Fruit fly (Drosophila melanogaster): ENCODE data around the gene SMC6.
A peak's percentile ranks its signal among the peaks of the same experiment; 100 is the strongest.

The SMC6 gene

dm6 chr3R:24230423-24231205 lies 37.4 kb upstream of the SMC6 start, which contains the start of gene mask (continued):
- TF ChIP-seq Blimp-1 (GFP tag; optimal IDR thresholded peaks at IDR 0.05) (peak; percentile 54), Sox15 (GFP tag; optimal IDR thresholded peaks at IDR 0.05) (peak; percentile 15), salr (GFP tag; optimal IDR thresholded peaks at IDR 0.05) (peak; percentile 65 to 79), achi (GFP tag; optimal IDR thresholded peaks at IDR 0.05) (peak; percentile 62), svp (GFP tag) (no peak), CG10631 (GFP tag; optimal IDR thresholded peaks at IDR 0.05) (peak; percentile 37), CG10669 (GFP tag; optimal IDR thresholded peaks at IDR 0.05) (peak; percentile 54), Sox14 (GFP tag; optimal IDR thresholded peaks at IDR 0.05) (peak; percentile 38), CG11294 (GFP tag; IDR thresholded peaks at IDR 0.05) (no peak), Hr4 (GFP tag; optimal IDR thresholded peaks at IDR 0.05) (no peak), Sox102F (GFP tag; optimal IDR thresholded peaks at IDR 0.05) (peak; percentile 67), lz (GFP tag; optimal IDR thresholded peaks at IDR 0.05) (peak; percentile 79), CG3032 (tag; optimal IDR thresholded peaks at IDR 0.05) (peak; percentile 27), CG6276 (GFP tag; optimal IDR thresholded peaks at IDR 0.05) (no peak), Lpt (GFP tag; optimal IDR thresholded peaks at IDR 0.05) (no peak), Eip93F (GFP tag; optimal IDR thresholded peaks at IDR 0.05) (no peak), Ets21C (GFP tag; optimal IDR thresholded peaks at IDR 0.05) (peak; percentile 45), Eip78C (GFP tag) (peak; percentile 89), dsx (GFP tag; optimal IDR thresholded peaks at IDR 0.05; ENCODE audit: poor library complexity, severe bottlenecking) (no peak)

dm6 chr3R:24229870-24230422 lies 36.7 kb upstream of the SMC6 start, which contains the start of gene Spase22-23:
TSS of gene Spase22-23 (minus strand) at chr3R:24230035.
- no peak for TF ChIP-seq CG4318 (GFP tag; optimal IDR thresholded peaks at IDR 0.05)
- TF ChIP-seq esn (GFP tag; optimal IDR thresholded peaks at IDR 0.05): no peak
- no peak for TF ChIP-seq salr (GFP tag; optimal IDR thresholded peaks at IDR 0.05)
- no peak for TF ChIP-seq CG11902 (GFP tag; optimal IDR thresholded peaks at IDR 0.05)
- TF ChIP-seq CG1621 (tag; optimal IDR thresholded peaks at IDR 0.05): peak; percentile 76
- no peak for TF ChIP-seq svp (GFP tag)
- no peak for TF ChIP-seq CG3919 (GFP tag; optimal IDR thresholded peaks at IDR 0.05)
- TF ChIP-seq Hr39 (GFP tag; optimal IDR thresholded peaks at IDR 0.05): no peak
- no peak for TF ChIP-seq Eip78C (GFP tag)

- TF ChIP-seq CG15336 (GFP tag; IDR thresholded peaks at IDR 0.05) (no peak), Gug (GFP tag; IDR thresholded peaks at IDR 0.05) (no peak), Hr39 (GFP tag; optimal IDR thresholded peaks at IDR 0.05) (no peak), Lpt (GFP tag; optimal IDR thresholded peaks at IDR 0.05) (no peak), CG9139 (GFP tag; optimal IDR thresholded peaks at IDR 0.05) (no peak), CG16779 (tag; optimal IDR thresholded peaks at IDR 0.05) (no peak), CG11902 (GFP tag; optimal IDR thresholded peaks at IDR 0.05) (no peak), CG6854 (GFP tag; optimal IDR thresholded peaks at IDR 0.05) (no peak), CG3032 (tag; optimal IDR thresholded peaks at IDR 0.05) (no peak), CG8119 (GFP tag; IDR thresholded peaks at IDR 0.05) (no peak), spab (GFP tag; optimal IDR thresholded peaks at IDR 0.05) (no peak), CG34406 (GFP tag; optimal IDR thresholded peaks at IDR 0.05) (no peak), eg (GFP tag; IDR thresholded peaks at IDR 0.05) (no peak)
Measured at dm6 chr3R:24228675-24229074, 35.5 kb upstream of the SMC6 start, which contains the start of gene Acp95EF. TSS of gene Acp95EF (plus strand) at chr3R:24228975.

dm6 chr3R:24226744-24227143 lies 33.5 kb upstream of the SMC6 start, which contains the start of the genes Spps and CG13609:
TSS of gene Spps (minus strand) at chr3R:24226934.
TSS of gene CG13609 (plus strand) at chr3R:24227023.
- TF ChIP-seq Ets21C (GFP tag; optimal IDR thresholded peaks at IDR 0.05): no peak
- TF ChIP-seq dac (GFP tag; optimal IDR thresholded peaks at IDR 0.05): no peak
- TF ChIP-seq Blimp-1 (GFP tag; optimal IDR thresholded peaks at IDR 0.05): peak; percentile 98
- TF ChIP-seq Hr39 (GFP tag; optimal IDR thresholded peaks at IDR 0.05): no peak
- peak; percentile 58 for TF ChIP-seq Eip78C (GFP tag)
- TF ChIP-seq Sox14 (GFP tag; optimal IDR thresholded peaks at IDR 0.05): peak; percentile 5
- TF ChIP-seq achi (GFP tag; optimal IDR thresholded peaks at IDR 0.05): peak; percentile 52
- peak; percentile 17 for TF ChIP-seq esn (GFP tag; optimal IDR thresholded peaks at IDR 0.05)
- peak; percentile 3 for TF ChIP-seq CG3919 (GFP tag; optimal IDR thresholded peaks at IDR 0.05)
- no peak for TF ChIP-seq dsx (GFP tag; optimal IDR thresholded peaks at IDR 0.05; ENCODE audit: poor library complexity, severe bottlenecking)
- no peak for TF ChIP-seq CG4318 (GFP tag; optimal IDR thresholded peaks at IDR 0.05)
- TF ChIP-seq vri (GFP tag; optimal IDR thresholded peaks at IDR 0.05): no peak
- no peak for TF ChIP-seq CG9139 (GFP tag; optimal IDR thresholded peaks at IDR 0.05)
- TF ChIP-seq CG6854 (GFP tag; optimal IDR thresholded peaks at IDR 0.05): peak; percentile 5
- TF ChIP-seq Sox102F (GFP tag; optimal IDR thresholded peaks at IDR 0.05): no peak
- no peak for TF ChIP-seq CG6163 (GFP tag; IDR thresholded peaks at IDR 0.05)
- TF ChIP-seq fkh (GFP tag; optimal IDR thresholded peaks at IDR 0.05): peak; percentile 56
- no peak for TF ChIP-seq CG7368 (GFP tag; optimal IDR thresholded peaks at IDR 0.05)
